Fruit fly (Drosophila melanogaster): Measurements from ENCODE around the gene Gnpat.

- TF ChIP-seq Pif1B (GFP tag; optimal IDR thresholded peaks at IDR 0.05), result no peak
- TF ChIP-seq fd96Ca (GFP tag; IDR thresholded peaks at IDR 0.05), result no peak
- TF ChIP-seq Pif1A (GFP tag; optimal IDR thresholded peaks at IDR 0.05), result no peak
- no peak for TF ChIP-seq EcR (GFP tag; optimal IDR thresholded peaks at IDR 0.05)
- TF ChIP-seq CG8301 (tag; optimal IDR thresholded peaks at IDR 0.05), result no peak
- TF ChIP-seq Ets98B (GFP tag; IDR thresholded peaks at IDR 0.05), result no peak
- 0 out of 3 replicates have a peak, but pooled peaks have one; percentile 13 for TF ChIP-seq CG4496 (GFP tag; IDR thresholded peaks at IDR 0.05)
- no peak for TF ChIP-seq CG15710 (tag; optimal IDR thresholded peaks at IDR 0.05)
- no peak for TF ChIP-seq rn (GFP tag; IDR thresholded peaks at IDR 0.05)
- TF ChIP-seq CG34367 (tag; optimal IDR thresholded peaks at IDR 0.05), result no peak
- TF ChIP-seq CG17806 (tag; optimal IDR thresholded peaks at IDR 0.05), result no peak
Observed at dm6 chr3R:25517521-25517920, 26.8 kb upstream of the Gnpat start.
